Fruit fly (Drosophila melanogaster): Measurements from ENCODE around the gene eIF2Bepsilon.

Gene eIF2Bepsilon

dm6 chrX:1922765-1923501 is at the start of gene eIF2Bepsilon, which contains the start of gene Ocrl:
Gene eIF2Bepsilon (minus strand): TSS chrX:1922874.
Gene Ocrl (plus strand): TSS chrX:1922981.
- no peak for TF ChIP-seq br (GFP tag; optimal IDR thresholded peaks at IDR 0.05)
- TF ChIP-seq CG32264 (GFP tag; optimal IDR thresholded peaks at IDR 0.05), result no peak
- no peak for TF ChIP-seq Vsx2 (GFP tag; optimal IDR thresholded peaks at IDR 0.05; ENCODE audit: partially characterized antibody)
- no peak for TF ChIP-seq Hnf4 (GFP tag; optimal IDR thresholded peaks at IDR 0.05)
- no peak for TF ChIP-seq N (GFP tag; optimal IDR thresholded peaks at IDR 0.05)
- TF ChIP-seq Rel (GFP tag; optimal IDR thresholded peaks at IDR 0.05), result no peak
- TF ChIP-seq Rel (tag; optimal IDR thresholded peaks at IDR 0.05), result peak; percentile 90
- peak; percentile 8 for TF ChIP-seq HLH106 (tag; optimal IDR thresholded peaks at IDR 0.05)
- peak; percentile 26 for TF ChIP-seq h (GFP tag; optimal IDR thresholded peaks at IDR 0.05)
- no peak for TF ChIP-seq Mio (GFP tag; optimal IDR thresholded peaks at IDR 0.05)
- no peak for TF ChIP-seq pan (optimal IDR thresholded peaks at IDR 0.05)

- TF ChIP-seq sage (GFP tag; optimal IDR thresholded peaks at IDR 0.05) (peak; percentile 25), Vsx2 (GFP tag; optimal IDR thresholded peaks at IDR 0.05; ENCODE audit: partially characterized antibody) (no peak), lola (GFP tag; optimal IDR thresholded peaks at IDR 0.05) (no peak), h (GFP tag; optimal IDR thresholded peaks at IDR 0.05) (no peak), psq (GFP tag; optimal IDR thresholded peaks at IDR 0.05) (peak; percentile 40), sv (GFP tag; optimal IDR thresholded peaks at IDR 0.05) (no peak)
These were observed 49.5 kb upstream of the eIF2Bepsilon start for dm6 chrX:1972150-1972549.

- TF ChIP-seq woc (GFP tag; optimal IDR thresholded peaks at IDR 0.05) (no peak), Dfd (GFP tag; optimal IDR thresholded peaks at IDR 0.05) (no peak), sage (GFP tag; optimal IDR thresholded peaks at IDR 0.05) (no peak), Rel (GFP tag; optimal IDR thresholded peaks at IDR 0.05) (no peak), Rel (tag; optimal IDR thresholded peaks at IDR 0.05) (peak; percentile 8), ey (GFP tag; optimal IDR thresholded peaks at IDR 0.05) (no peak), Sp1 (GFP tag; optimal IDR thresholded peaks at IDR 0.05) (no peak), fru (GFP tag; optimal IDR thresholded peaks at IDR 0.05) (no peak), psq (GFP tag; optimal IDR thresholded peaks at IDR 0.05) (peak; percentile 66), Hnf4 (GFP tag; optimal IDR thresholded peaks at IDR 0.05) (no peak), brk (GFP tag; optimal IDR thresholded peaks at IDR 0.05) (no peak)
These were observed 48.1 kb upstream of the eIF2Bepsilon start for dm6 chrX:1970575-1971325.

- TF ChIP-seq GATAd (GFP tag; optimal IDR thresholded peaks at IDR 0.05), result no peak
- TF ChIP-seq psq (GFP tag; optimal IDR thresholded peaks at IDR 0.05), result no peak
- TF ChIP-seq Hr78 (GFP tag; optimal IDR thresholded peaks at IDR 0.05), result no peak
- TF ChIP-seq Mio (GFP tag; optimal IDR thresholded peaks at IDR 0.05), result no peak
- no peak for TF ChIP-seq Myc (optimal IDR thresholded peaks at IDR 0.05)
- no peak for TF ChIP-seq jim (GFP tag; optimal IDR thresholded peaks at IDR 0.05)
- TF ChIP-seq woc (GFP tag; optimal IDR thresholded peaks at IDR 0.05), result no peak
- TF ChIP-seq lola (GFP tag; optimal IDR thresholded peaks at IDR 0.05), result no peak
- TF ChIP-seq ey (GFP tag; optimal IDR thresholded peaks at IDR 0.05), result no peak
- no peak for TF ChIP-seq Jra (GFP tag; optimal IDR thresholded peaks at IDR 0.05)
- TF ChIP-seq usp (GFP tag; optimal IDR thresholded peaks at IDR 0.05), result no peak
- no peak for TF ChIP-seq tai (GFP tag; optimal IDR thresholded peaks at IDR 0.05)
- TF ChIP-seq dl (GFP tag; optimal IDR thresholded peaks at IDR 0.05; ENCODE audit: insufficient read depth in 1 of 2, partially characterized antibody in 2 of 2), result no peak
These were observed 47.3 kb upstream of the eIF2Bepsilon start for dm6 chrX:1969775-1970574.

Data from whole organism, wandering third instar larva.